Fruit fly (Drosophila melanogaster) whole organism, wandering third instar larva: ENCODE measurements around the gene CG34258.

Experiments
- Abd-B ChIP-seq: fragments of >200 bp; optimal IDR thresholded peaks from 2 replicates; lab custom pipeline; 2017; ENCODE audit warnings: missing biosample characterization, missing genetic modification characterization
- CG32264 ChIP-seq: fragments of 200-800 bp; sonication (Bioruptor generic); optimal IDR thresholded peaks from 2 replicates; lab custom pipeline; 2016; ENCODE audit warnings: missing biosample characterization, missing genetic modification characterization
- CG9705 ChIP-seq: fragments of 200-800 bp; sonication (Bioruptor generic); optimal IDR thresholded peaks from 2 replicates; lab custom pipeline; 2018; ENCODE audit warnings: missing biosample characterization, mild to moderate bottlenecking, missing genetic modification characterization
- CrebA ChIP-seq: fragments of 200-800 bp; sonication (Bioruptor generic); optimal IDR thresholded peaks from 2 replicates; lab custom pipeline; 2016; ENCODE audit warnings: missing biosample characterization, mild to moderate bottlenecking, missing genetic modification characterization, borderline replicate concordance
- Dfd ChIP-seq: fragments of >200 bp; optimal IDR thresholded peaks from 2 replicates; lab custom pipeline; 2017; ENCODE audit warnings: missing biosample characterization, missing genetic modification characterization
- Dif ChIP-seq: fragments of 200-275, 200-300 bp; sonication (Bioruptor generic); optimal IDR thresholded peaks from 2 replicates; lab custom pipeline; 2018; ENCODE audit warnings: missing biosample characterization, missing genetic modification characterization; ENCODE audit not compliant: partially characterized antibody
- GATAd ChIP-seq: sonication (Bioruptor generic); optimal IDR thresholded peaks from 2 replicates; lab custom pipeline; 2016; ENCODE audit warnings: missing biosample characterization, missing genetic modification characterization
- HLH106 ChIP-seq: fragments of 200-800 bp; optimal IDR thresholded peaks from 3 replicates; lab custom pipeline; 2019; ENCODE audit warnings: missing biosample characterization, mild to moderate bottlenecking, missing genetic modification characterization, moderate library complexity
- Hnf4 ChIP-seq: fragments of 200-800 bp; sonication (Bioruptor generic); optimal IDR thresholded peaks from 2 replicates; lab custom pipeline; 2016; ENCODE audit warnings: missing biosample characterization, mild to moderate bottlenecking, missing genetic modification characterization
- Hr78 ChIP-seq: fragments of >200 bp; optimal IDR thresholded peaks from 2 replicates; lab custom pipeline; 2017; ENCODE audit warnings: missing biosample characterization, missing genetic modification characterization
- Hr83 ChIP-seq: fragments of 200-300 bp; sonication (Bioruptor generic); optimal IDR thresholded peaks from 2 replicates; lab custom pipeline; 2016; ENCODE audit warnings: missing biosample characterization, mild to moderate bottlenecking, missing genetic modification characterization, moderate library complexity; ENCODE audit not compliant: poor library complexity, severe bottlenecking
- Jra ChIP-seq: sonication (Bioruptor generic); optimal IDR thresholded peaks from 2 replicates; lab custom pipeline; 2016; ENCODE audit warnings: missing biosample characterization, missing genetic modification characterization
- Mio ChIP-seq: sonication (Bioruptor generic); optimal IDR thresholded peaks from 2 replicates; lab custom pipeline; 2016; ENCODE audit warnings: missing biosample characterization, missing genetic modification characterization
- Myc ChIP-seq: fragments of >200 bp; optimal IDR thresholded peaks from 2 replicates; lab custom pipeline; 2017
- N ChIP-seq: fragments of >200 bp; optimal IDR thresholded peaks from 2 replicates; lab custom pipeline; 2018; ENCODE audit warnings: missing biosample characterization, missing external identifiers, missing genetic modification characterization
- OdsH ChIP-seq: fragments of 200-800 bp; sonication (Bioruptor generic); optimal IDR thresholded peaks from 2 replicates; lab custom pipeline; 2016; ENCODE audit warnings: missing biosample characterization, mild to moderate bottlenecking, missing genetic modification characterization
- Rel ChIP-seq, 2 experiments: fragments of 200-800 bp; sonication (Bioruptor generic) in 1 of 2; optimal IDR thresholded peaks; 2 replicates in 1 of 2; 3 replicates in 1 of 2; lab custom pipeline; 2016 to 2019; ENCODE audit warnings: mild to moderate bottlenecking in 2 of 2, missing biosample characterization in 2 of 2, missing genetic modification characterization in 2 of 2, moderate library complexity in 1 of 2
- Sp1 ChIP-seq: fragments of 200-800 bp; sonication (Bioruptor generic); optimal IDR thresholded peaks from 3 replicates; lab custom pipeline; 2019; ENCODE audit warnings: missing biosample characterization, mild to moderate bottlenecking, missing genetic modification characterization, moderate library complexity
- Vsx2 ChIP-seq: fragments of 200-300, 225-300 bp; sonication (Bioruptor generic); optimal IDR thresholded peaks from 2 replicates; lab custom pipeline; 2018; ENCODE audit warnings: missing biosample characterization, missing genetic modification characterization; ENCODE audit not compliant: partially characterized antibody
- br ChIP-seq: fragments of 200-800 bp; sonication (Bioruptor generic); optimal IDR thresholded peaks from 2 replicates; lab custom pipeline; 2016; ENCODE audit warnings: missing biosample characterization, missing genetic modification characterization
- brk ChIP-seq: fragments of 200-800 bp; sonication (Bioruptor generic); optimal IDR thresholded peaks from 2 replicates; lab custom pipeline; 2016; ENCODE audit warnings: missing biosample characterization, mild to moderate bottlenecking, missing genetic modification characterization
- dl ChIP-seq, 2 experiments: fragments of 175-275, 200-275 bp in 1 of 2; fragments of 200-275 bp in 1 of 2; sonication (Bioruptor generic); optimal IDR thresholded peaks; lab custom pipeline; 2018; ENCODE audit warnings: mild to moderate bottlenecking in 2 of 2, missing biosample characterization in 2 of 2, missing genetic modification characterization in 2 of 2, moderate library complexity in 2 of 2; ENCODE audit not compliant: partially characterized antibody in 2 of 2, insufficient read depth in 1 of 2
- dmrt93B ChIP-seq: fragments of 200-800 bp; sonication (Bioruptor generic); optimal IDR thresholded peaks from 2 replicates; lab custom pipeline; 2018; ENCODE audit warnings: missing biosample characterization, mild to moderate bottlenecking, missing genetic modification characterization
- dsf ChIP-seq: sonication (Bioruptor generic); optimal IDR thresholded peaks from 2 replicates; lab custom pipeline; 2016; ENCODE audit warnings: missing biosample characterization, missing genetic modification characterization, borderline replicate concordance
- ey ChIP-seq: fragments of 200-800 bp; sonication (Bioruptor generic); optimal IDR thresholded peaks from 2 replicates; lab custom pipeline; 2016; ENCODE audit warnings: missing biosample characterization, missing genetic modification characterization
- foxo ChIP-seq, 2 experiments: fragments of 200-800 bp; sonication (Bioruptor generic); optimal IDR thresholded peaks; 2 replicates in 1 of 2; 3 replicates in 1 of 2; lab custom pipeline; 2016 to 2017; ENCODE audit warnings: missing biosample characterization in 2 of 2, missing genetic modification characterization in 2 of 2
- fru ChIP-seq: fragments of 200-800 bp; sonication (Bioruptor generic); optimal IDR thresholded peaks from 3 replicates; lab custom pipeline; 2016; ENCODE audit warnings: missing biosample characterization, mild to moderate bottlenecking, missing genetic modification characterization
- h ChIP-seq: fragments of 200-800 bp; sonication (Bioruptor generic); optimal IDR thresholded peaks from 3 replicates; lab custom pipeline; 2016; ENCODE audit warnings: missing biosample characterization, mild to moderate bottlenecking, missing genetic modification characterization
- jim ChIP-seq: fragments of 175-275, 200-325 bp; sonication (Bioruptor generic); optimal IDR thresholded peaks from 2 replicates; lab custom pipeline; 2016; ENCODE audit warnings: missing biosample characterization, mild to moderate bottlenecking, missing genetic modification characterization
- lola ChIP-seq: fragments of >200 bp; optimal IDR thresholded peaks from 2 replicates; lab custom pipeline; 2017; ENCODE audit warnings: missing biosample characterization, missing genetic modification characterization
- pan ChIP-seq: fragments of >200 bp; optimal IDR thresholded peaks from 2 replicates; lab custom pipeline; 2017
- psq ChIP-seq: fragments of 200-800 bp; sonication (Bioruptor generic); optimal IDR thresholded peaks from 3 replicates; lab custom pipeline; 2017; ENCODE audit warnings: missing biosample characterization, mild to moderate bottlenecking, missing genetic modification characterization, moderate library complexity
- rgr ChIP-seq: fragments of 200-800 bp; sonication (Bioruptor generic); optimal IDR thresholded peaks from 3 replicates; lab custom pipeline; 2016; ENCODE audit warnings: missing biosample characterization, mild to moderate bottlenecking, missing genetic modification characterization
- sage ChIP-seq: fragments of 200-800 bp; sonication (Bioruptor generic); optimal IDR thresholded peaks from 2 replicates; lab custom pipeline; 2016; ENCODE audit warnings: missing biosample characterization, mild to moderate bottlenecking, missing genetic modification characterization
- sv ChIP-seq: fragments of 200-800 bp; sonication (Bioruptor generic); optimal IDR thresholded peaks from 3 replicates; lab custom pipeline; 2016; ENCODE audit warnings: missing biosample characterization, missing genetic modification characterization
- tai ChIP-seq: sonication (Bioruptor generic); optimal IDR thresholded peaks from 2 replicates; lab custom pipeline; 2016; ENCODE audit warnings: missing biosample characterization, missing genetic modification characterization
- usp ChIP-seq: fragments of >200 bp; optimal IDR thresholded peaks from 2 replicates; lab custom pipeline; 2017; ENCODE audit warnings: missing biosample characterization, missing genetic modification characterization
- woc ChIP-seq: sonication (Bioruptor generic); optimal IDR thresholded peaks from 2 replicates; lab custom pipeline; 2016; ENCODE audit warnings: missing biosample characterization, mild to moderate bottlenecking, missing genetic modification characterization

The CG34258 gene

DNA sequence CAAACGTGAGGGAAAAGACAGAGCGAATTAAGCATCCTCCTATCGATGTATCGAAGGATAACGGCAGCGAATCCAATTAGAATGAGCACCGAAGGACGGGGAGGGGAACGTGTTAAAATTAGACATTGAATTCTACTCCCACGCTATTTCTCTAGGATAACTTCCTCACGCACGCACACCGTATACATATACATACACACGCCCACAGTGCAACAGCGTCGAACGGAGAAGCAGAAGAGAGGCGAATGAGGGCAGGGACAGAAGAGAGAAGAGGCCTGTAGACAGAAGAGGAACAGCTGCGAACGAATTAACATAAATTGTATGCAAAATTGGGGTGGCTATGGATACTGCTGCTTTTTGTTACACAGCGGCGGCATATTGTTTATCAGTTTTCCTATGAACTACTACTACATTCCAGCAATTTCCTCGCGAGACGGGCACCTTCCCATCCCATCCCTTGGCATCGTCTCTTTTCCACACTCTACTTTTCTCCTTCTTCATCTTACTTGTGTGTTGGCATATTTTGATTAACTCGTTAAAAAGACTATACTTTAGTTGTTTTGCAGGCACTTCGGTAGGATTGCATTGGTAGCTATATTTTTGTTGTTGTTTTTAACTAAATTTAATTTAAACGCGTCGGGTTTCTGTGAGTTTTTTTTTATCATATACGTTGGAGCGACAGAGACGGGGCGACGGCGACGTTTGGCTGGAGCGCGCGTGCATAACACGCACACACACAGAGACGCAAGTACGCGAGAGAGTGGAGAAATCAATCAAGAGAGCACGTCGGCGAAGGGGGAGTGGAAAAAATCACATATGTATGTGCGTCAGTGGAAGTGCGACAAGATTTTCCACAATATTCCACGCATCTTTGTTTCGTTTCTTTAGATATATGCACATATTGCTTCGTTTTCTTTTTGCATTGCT is 43.3 kb downstream of the CG34258 start:
- TF ChIP-seq psq (GFP tag; lab: Kevin White, UChicago) (peak; percentile 11), usp (no peak), Rel (GFP tag; optimal IDR thresholded peaks at IDR 0.05; lab: Kevin White, UChicago) (no peak), Rel (tag; optimal IDR thresholded peaks at IDR 0.05; lab: Kevin White, UChicago) (peak; percentile 86), fru (peak; percentile 17), rgr (no peak), N (GFP tag; lab: Kevin White, UChicago) (peak; percentile 20), h (GFP tag; lab: Kevin White, UChicago) (peak; percentile 75), Hr83 (no peak), Dfd (GFP tag; lab: Kevin White, UChicago) (no peak), dl (GFP tag; optimal IDR thresholded peaks at IDR 0.05; lab: Kevin White, UChicago; ENCODE audit: insufficient read depth in 1 of 2, partially characterized antibody in 2 of 2) (peak in 1 of 2 experiments; percentile 48), Dif (GFP tag; lab: Kevin White, UChicago) (peak; percentile 58), dsf (GFP tag; lab: Kevin White, UChicago) (no peak), br (GFP tag; lab: Kevin White, UChicago) (no peak), foxo (GFP tag; optimal IDR thresholded peaks at IDR 0.05; lab: Kevin White, UChicago) (peak in 1 of 2 experiments; percentile 14), woc (peak; percentile 32), dmrt93B (no peak), sv (GFP tag; lab: Kevin White, UChicago) (no peak)

DNA sequence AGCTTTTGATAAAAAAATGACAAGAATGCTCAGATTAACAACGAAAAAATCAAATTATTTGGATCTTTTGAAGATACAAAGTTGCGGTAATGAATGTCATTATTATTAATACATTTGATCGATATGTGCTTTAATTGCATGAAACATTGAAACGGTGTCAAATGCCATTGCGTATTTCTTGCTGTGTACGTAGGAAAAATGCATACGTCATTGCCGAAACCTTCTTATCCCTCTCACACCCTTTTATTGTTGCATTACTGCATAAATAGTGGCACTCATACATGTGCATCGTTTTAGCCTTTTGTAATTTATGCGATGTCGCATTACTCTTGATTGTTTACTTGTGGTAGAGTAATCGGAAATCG is 44.1 kb downstream of the CG34258 start:
- no peak for TF ChIP-seq Rel (GFP tag; optimal IDR thresholded peaks at IDR 0.05; lab: Kevin White, UChicago)
- TF ChIP-seq Rel (tag; optimal IDR thresholded peaks at IDR 0.05; lab: Kevin White, UChicago): no peak

DNA sequence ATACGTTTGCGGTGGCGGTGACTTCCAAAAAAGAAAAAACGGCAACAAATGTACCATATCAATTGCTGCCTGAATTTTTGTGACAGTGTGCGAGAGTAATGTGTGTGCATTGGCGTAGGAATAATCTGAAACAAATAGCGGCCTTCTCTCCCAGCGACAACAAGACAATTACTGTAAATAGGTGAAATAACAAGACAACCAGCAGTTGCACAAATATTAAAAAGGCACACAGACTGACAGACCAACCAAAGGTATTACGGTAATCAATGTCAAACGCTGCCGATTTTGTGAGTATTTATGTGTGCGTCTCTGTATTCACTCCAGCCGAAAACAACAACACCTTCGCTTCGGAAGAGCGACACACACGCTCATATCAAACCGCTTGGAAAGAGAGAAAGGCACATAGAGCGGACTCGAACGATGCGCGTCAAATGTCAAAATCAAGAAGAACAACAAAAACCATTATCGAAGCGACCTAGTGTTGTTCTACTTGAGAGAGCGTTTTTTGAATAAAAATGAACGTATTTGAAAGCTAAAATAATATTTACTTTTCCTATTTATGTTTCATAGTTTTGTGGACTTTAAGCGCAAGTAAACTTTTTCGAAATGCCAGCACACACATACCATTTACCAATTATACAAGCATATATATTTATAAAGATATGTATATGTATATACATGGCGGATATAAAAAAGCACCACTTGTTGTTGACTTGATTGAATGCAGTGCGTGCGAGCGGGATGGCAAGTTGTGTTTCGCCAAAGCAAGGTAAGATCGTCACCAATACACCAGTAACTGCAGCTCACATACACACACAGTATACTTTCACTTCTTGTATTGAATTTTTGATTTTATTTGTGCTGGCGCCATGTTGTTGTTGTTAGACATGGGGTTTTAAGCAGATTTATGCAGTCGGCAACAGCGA is 44.7 kb downstream of the CG34258 start:
- TF ChIP-seq fru (peak; percentile 10), dmrt93B (no peak), CG9705 (GFP tag; lab: Kevin White, UChicago) (no peak), GATAd (GFP tag; lab: Kevin White, UChicago) (no peak), foxo (GFP tag; optimal IDR thresholded peaks at IDR 0.05; lab: Kevin White, UChicago) (peak in 1 of 2 experiments; percentile 19), Rel (GFP tag; optimal IDR thresholded peaks at IDR 0.05; lab: Kevin White, UChicago) (peak; percentile 44), Rel (tag; optimal IDR thresholded peaks at IDR 0.05; lab: Kevin White, UChicago) (peak; percentile 84), sv (GFP tag; lab: Kevin White, UChicago) (no peak), OdsH (GFP tag; lab: Kevin White, UChicago) (peak; percentile 53), woc (no peak), jim (GFP tag; lab: Kevin White, UChicago) (no peak), Jra (GFP tag; lab: Kevin White, UChicago) (no peak), Dfd (GFP tag; lab: Kevin White, UChicago) (no peak), psq (GFP tag; lab: Kevin White, UChicago) (peak; percentile 14), Dif (GFP tag; lab: Kevin White, UChicago) (peak; percentile 4), Hr78 (GFP tag; lab: Kevin White, UChicago) (no peak), lola (GFP tag; lab: Kevin White, UChicago) (no peak), Hr83 (peak; percentile 64), Hnf4 (GFP tag; lab: Kevin White, UChicago) (peak; percentile 25), Myc (no peak), br (GFP tag; lab: Kevin White, UChicago) (peak; percentile 33), Mio (GFP tag; lab: Kevin White, UChicago) (no peak), Abd-B (no peak), CG32264 (no peak), usp (no peak), CrebA (GFP tag; lab: Kevin White, UChicago) (no peak), Vsx2 (GFP tag; lab: Kevin White, UChicago) (no peak), ey (GFP tag; lab: Kevin White, UChicago) (no peak), h (GFP tag; lab: Kevin White, UChicago) (peak; percentile 64), pan (lab: Kevin White, UChicago) (no peak), rgr (peak; percentile 41), Sp1 (peak; percentile 22), dsf (GFP tag; lab: Kevin White, UChicago) (no peak), dl (GFP tag; optimal IDR thresholded peaks at IDR 0.05; lab: Kevin White, UChicago; ENCODE audit: insufficient read depth in 1 of 2, partially characterized antibody in 2 of 2) (peak in 1 of 2 experiments; percentile 55), brk (GFP tag; lab: Kevin White, UChicago) (no peak), N (GFP tag; lab: Kevin White, UChicago) (no peak), HLH106 (tag; lab: Kevin White, UChicago) (peak; percentile 34), tai (GFP tag; lab: Kevin White, UChicago) (no peak), sage (GFP tag; lab: Kevin White, UChicago) (no peak)
- TF ChIP-seq, all 38 proteins: peak for 14
